Worm (Caenorhabditis elegans) whole organism, L4 larva: Measurements from ENCODE around the gene ehs-1.
"Not testable (repeated sequence)": the region's sequence is repeated elsewhere in the genome, so short reads cannot be mapped to it uniquely, and the experiment has no call there.

Experiments used
- F44E2.7 ChIP-seq: fragments of 200-800 bp; sonication (Bioruptor generic); IDR thresholded peaks from 2 replicates; pipeline ENCODE4 v2.1.2; 2022; ENCODE audit warnings: missing genetic modification characterization, missing compliant biosample characterization
- F49E8.2 ChIP-seq: sonication (generic microtip); optimal IDR thresholded peaks from 2 replicates; lab custom pipeline; 2016; ENCODE audit warnings: missing compliant biosample characterization, mild to moderate bottlenecking, missing genetic modification characterization, borderline replicate concordance
- R02D3.7 ChIP-seq: fragments of 150-350 bp; sonication (generic microtip); optimal IDR thresholded peaks from 3 replicates; lab custom pipeline; 2014; ENCODE audit warnings: missing biosample characterization, missing genetic modification characterization
- Y105C5A.15 ChIP-seq: fragments of 200-800 bp; sonication (Bioruptor generic); IDR thresholded peaks from 2 replicates; pipeline ENCODE4 v1.3.6; 2022; ENCODE audit warnings: missing genetic modification characterization, missing compliant biosample characterization
- Y48G9A.11 ChIP-seq: fragments of 200-800 bp; sonication (Bioruptor generic); IDR thresholded peaks from 2 replicates; pipeline ENCODE4 v1.3.6; 2022; ENCODE audit warnings: missing genetic modification reagents, missing genetic modification characterization, missing compliant biosample characterization
- ZK337.2 ChIP-seq: fragments of 200-800 bp; sonication (Bioruptor generic); IDR thresholded peaks from 2 replicates; pipeline ENCODE4 v1.3.6; 2022; ENCODE audit warnings: missing genetic modification reagents, missing genetic modification characterization, missing compliant biosample characterization
- ZK546.5 ChIP-seq, 2 experiments: sonication (generic microtip); optimal IDR thresholded peaks; 2 replicates each; lab custom pipeline; 2017; ENCODE audit warnings: missing biosample characterization in 2 of 2, missing genetic modification characterization in 2 of 2
- aha-1 ChIP-seq: fragments of 150-350 bp; peaks from one replicate; lab custom pipeline; 2014; ENCODE audit warnings: missing biosample characterization, missing genetic modification characterization
- attf-4 ChIP-seq: sonication (generic microtip); optimal IDR thresholded peaks from 3 replicates; lab custom pipeline; 2017; ENCODE audit warnings: missing biosample characterization, missing genetic modification characterization
- ces-1 ChIP-seq: fragments of 150-350 bp; sonication (generic microtip); optimal IDR thresholded peaks from 4 replicates; lab custom pipeline; 2014; ENCODE audit warnings: missing biosample characterization, missing genetic modification reagents, missing genetic modification characterization
- dmd-6 ChIP-seq: fragments of 200-800 bp; sonication (Bioruptor generic); IDR thresholded peaks from 2 replicates; pipeline ENCODE4 v1.3.6; 2022; ENCODE audit warnings: missing genetic modification reagents, missing genetic modification characterization, missing compliant biosample characterization
- dmd-8 ChIP-seq: fragments of 200-800 bp; sonication (Bioruptor generic); IDR thresholded peaks from 2 replicates; pipeline ENCODE4 v1.3.6; 2022; ENCODE audit warnings: missing genetic modification characterization, missing compliant biosample characterization
- dmd-9 ChIP-seq: fragments of 200-800 bp; sonication (Bioruptor generic); IDR thresholded peaks from 2 replicates; pipeline ENCODE4 v1.3.6; 2022; ENCODE audit warnings: missing genetic modification reagents, missing genetic modification characterization, missing compliant biosample characterization
- dpl-1 ChIP-seq: fragments of 150-350 bp; optimal IDR thresholded peaks from 2 replicates; lab custom pipeline; 2014; ENCODE audit warnings: missing biosample characterization, missing genetic modification reagents, missing genetic modification characterization
- dve-1 ChIP-seq: sonication (generic microtip); optimal IDR thresholded peaks from 2 replicates; lab custom pipeline; 2017; ENCODE audit warnings: antibody characterized with exemption, mild to moderate bottlenecking, missing genetic modification characterization, missing compliant biosample characterization; ENCODE audit not compliant: insufficient read depth
- egl-27 ChIP-seq: sonication (generic microtip); optimal IDR thresholded peaks from 3 replicates; lab custom pipeline; 2017; ENCODE audit warnings: missing biosample characterization, missing genetic modification reagents, missing genetic modification characterization
- egl-43 ChIP-seq: fragments of 200-800 bp; sonication (Bioruptor generic); IDR thresholded peaks from 2 replicates; pipeline ENCODE4 v1.3.6; 2022; ENCODE audit warnings: missing genetic modification reagents, missing genetic modification characterization, missing compliant biosample characterization
- fkh-10 ChIP-seq: fragments of 150-350 bp; optimal IDR thresholded peaks from 2 replicates; lab custom pipeline; 2014; ENCODE audit warnings: missing biosample characterization, missing genetic modification reagents, missing genetic modification characterization
- fos-1 ChIP-seq: fragments of 150-350 bp; optimal IDR thresholded peaks from 2 replicates; lab custom pipeline; 2014; ENCODE audit warnings: missing biosample characterization, missing genetic modification characterization
- hif-1 ChIP-seq, 2 experiments: sonication (generic microtip); optimal IDR thresholded peaks; 2 replicates each; lab custom pipeline; 2016 to 2017; ENCODE audit warnings: missing compliant biosample characterization in 2 of 2, missing genetic modification characterization in 2 of 2, missing genetic modification reagents in 2 of 2, missing genotype in 2 of 2, mild to moderate bottlenecking in 1 of 2
- hlh-30 ChIP-seq: sonication (generic microtip); optimal IDR thresholded peaks from 2 replicates; lab custom pipeline; 2017; ENCODE audit warnings: antibody characterized with exemption, mild to moderate bottlenecking, missing genetic modification characterization, missing compliant biosample characterization; ENCODE audit not compliant: insufficient read depth
- jun-1 ChIP-seq: fragments of 150-350 bp; optimal IDR thresholded peaks from 2 replicates; lab custom pipeline; 2014; ENCODE audit warnings: missing biosample characterization, missing genetic modification reagents, missing genetic modification characterization
- lim-7 ChIP-seq: fragments of 200-800 bp; sonication (Bioruptor generic); IDR thresholded peaks from 2 replicates; pipeline ENCODE4 v1.3.6; 2022; ENCODE audit warnings: missing genetic modification characterization, missing compliant biosample characterization
- lin-1 ChIP-seq: fragments of 200-800 bp; sonication (Bioruptor generic); IDR thresholded peaks from 2 replicates; pipeline ENCODE4 v1.3.6; 2022; ENCODE audit warnings: missing genetic modification reagents, missing genetic modification characterization, missing compliant biosample characterization
- lin-13 ChIP-seq: fragments of 150-350 bp; optimal IDR thresholded peaks from 2 replicates; lab custom pipeline; 2014; ENCODE audit warnings: missing biosample characterization, missing genetic modification reagents, missing genetic modification characterization
- lin-38 ChIP-seq: fragments of 200-800 bp; sonication (Bioruptor generic); IDR thresholded peaks from 2 replicates; pipeline ENCODE4 v1.3.6; 2022; ENCODE audit warnings: missing genetic modification reagents, missing genetic modification characterization, missing compliant biosample characterization
- lin-39 ChIP-seq: fragments of 150-350 bp; optimal IDR thresholded peaks from 2 replicates; lab custom pipeline; 2014; ENCODE audit warnings: missing biosample characterization, missing genetic modification reagents, missing genetic modification characterization
- lir-3 ChIP-seq: sonication (generic microtip); optimal IDR thresholded peaks from 2 replicates; lab custom pipeline; 2016; ENCODE audit warnings: mild to moderate bottlenecking, missing genetic modification characterization, missing compliant biosample characterization
- madf-9 ChIP-seq: fragments of 200-800 bp; sonication (Bioruptor generic); conservative IDR thresholded peaks from 2 replicates; pipeline ENCODE4 v1.3.6; 2022; ENCODE audit warnings: missing genetic modification reagents, missing genetic modification characterization, missing compliant biosample characterization
- mdt-29 ChIP-seq: fragments of 200-800 bp; sonication (Bioruptor generic); IDR thresholded peaks from 2 replicates; pipeline ENCODE4 v1.3.6; 2022; ENCODE audit warnings: missing genetic modification reagents, missing genetic modification characterization, missing compliant biosample characterization
- mes-2 ChIP-seq: sonication (generic microtip); optimal IDR thresholded peaks from 2 replicates; lab custom pipeline; 2016; ENCODE audit warnings: missing genotype, mild to moderate bottlenecking, missing genetic modification characterization, missing compliant biosample characterization; ENCODE audit not compliant: poor library complexity, severe bottlenecking
- mxl-2 ChIP-seq: fragments of 200-800 bp; sonication (Bioruptor generic); conservative IDR thresholded peaks from 2 replicates; pipeline ENCODE4 v1.3.6; 2022; ENCODE audit warnings: missing genetic modification reagents, missing genetic modification characterization, missing compliant biosample characterization
- nhr-237 ChIP-seq: sonication (generic microtip); optimal IDR thresholded peaks from 2 replicates; lab custom pipeline; 2017; ENCODE audit warnings: missing biosample characterization, missing genetic modification characterization
- nhr-25 ChIP-seq: sonication (generic microtip); optimal IDR thresholded peaks from 2 replicates; lab custom pipeline; 2017; ENCODE audit warnings: missing genetic modification characterization, mild to moderate bottlenecking, missing compliant biosample characterization, antibody characterized with exemption, moderate library complexity, borderline replicate concordance; ENCODE audit not compliant: insufficient read depth
- nhr-42 ChIP-seq: fragments of 200-800 bp; sonication (Bioruptor generic); IDR thresholded peaks from 2 replicates; pipeline ENCODE4 v1.3.6; 2022; ENCODE audit warnings: missing genetic modification characterization, missing compliant biosample characterization
- pha-4 ChIP-seq, 2 experiments: fragments of 150-350 bp in 1 of 2; fragments of 200-800 bp in 1 of 2; sonication (Bioruptor generic) in 1 of 2; IDR thresholded peaks in 1 of 2; optimal IDR thresholded peaks in 1 of 2; 2 replicates each; pipeline versions ENCODE4 v1.3.6 to Lab custom; 2014 to 2022; ENCODE audit warnings: missing genetic modification characterization in 2 of 2, missing genetic modification reagents in 2 of 2, missing biosample characterization in 1 of 2, missing compliant biosample characterization in 1 of 2
- php-3 ChIP-seq: fragments of 200-800 bp; sonication (Bioruptor generic); IDR thresholded peaks from 2 replicates; pipeline ENCODE4 v1.3.6; 2022; ENCODE audit warnings: missing genetic modification reagents, missing genetic modification characterization, missing compliant biosample characterization
- spr-3 ChIP-seq: fragments of 200-800 bp; sonication (Bioruptor generic); optimal IDR thresholded peaks from 2 replicates; lab custom pipeline; 2018; ENCODE audit warnings: mild to moderate bottlenecking, missing genetic modification characterization, missing compliant biosample characterization
- tra-1 ChIP-seq: fragments of 200-800 bp; sonication (Bioruptor generic); IDR thresholded peaks from 2 replicates; pipeline ENCODE4 v1.3.6; 2022; ENCODE audit warnings: missing genetic modification reagents, missing genetic modification characterization, missing compliant biosample characterization
- unc-130 ChIP-seq: sonication (generic microtip); optimal IDR thresholded peaks from 2 replicates; lab custom pipeline; 2016; ENCODE audit warnings: missing genetic modification reagents, missing genetic modification characterization, missing compliant biosample characterization
- vab-7 ChIP-seq: fragments of 200-800 bp; sonication (Bioruptor generic); IDR thresholded peaks from 2 replicates; pipeline ENCODE4 v1.3.6; 2022; ENCODE audit warnings: missing genetic modification reagents, missing genetic modification characterization, missing compliant biosample characterization
- zag-1 ChIP-seq: fragments of 150-350 bp; optimal IDR thresholded peaks from 2 replicates; lab custom pipeline; 2014; ENCODE audit warnings: missing biosample characterization, missing genetic modification characterization
- zfp-2 ChIP-seq: sonication (generic microtip); optimal IDR thresholded peaks from 2 replicates; lab custom pipeline; 2016; ENCODE audit warnings: mild to moderate bottlenecking, missing genetic modification characterization, missing compliant biosample characterization
- zip-2 ChIP-seq: fragments of 150-350 bp; optimal IDR thresholded peaks from 2 replicates; lab custom pipeline; 2014; ENCODE audit warnings: missing biosample characterization, missing genetic modification characterization

Gene ehs-1

DNA sequence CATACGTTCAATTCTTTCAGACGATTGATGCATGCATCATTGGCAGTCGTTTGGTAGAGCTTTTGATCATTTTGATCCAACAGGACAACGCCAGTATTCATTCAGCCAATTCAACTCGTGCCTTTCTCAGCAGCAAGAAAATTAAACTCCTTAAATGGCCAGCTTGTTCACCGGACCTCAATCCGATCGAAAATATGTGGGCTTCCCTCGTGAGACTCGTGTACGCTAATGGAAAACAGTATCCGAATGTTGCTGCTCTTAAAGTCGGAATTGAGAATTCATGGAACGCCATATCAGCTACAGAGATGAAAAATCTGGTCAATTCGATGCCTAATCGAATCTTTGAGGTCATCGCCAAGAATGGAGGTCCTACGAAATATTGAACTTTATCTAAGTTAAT is 5.1 kb upstream of the ehs-1 start, which contains the start of gene wago-5:
Gene wago-5 (minus strand): TSS at position 101 of the 400 bp plus-strand sequence.
- TF ChIP-seq dve-1 (tag; lab: Kevin White, UChicago); lin-1; hlh-30 (tag; lab: Kevin White, UChicago): not testable (repeated sequence)

- TF ChIP-seq lir-3 (tag; lab: Kevin White, UChicago) (no peak), nhr-25 (tag; lab: Kevin White, UChicago) (no peak), egl-27 (tag; lab: Kevin White, UChicago) (no peak), zag-1 (no peak), nhr-237 (tag; lab: Kevin White, UChicago) (no peak), php-3 (GFP tag; lab: Robert Waterston, UW) (no peak), mxl-2 (GFP tag; lab: Robert Waterston, UW) (no peak), lin-39 (tag; lab: Kevin White, UChicago) (no peak), mdt-29 (GFP tag; lab: Robert Waterston, UW) (no peak), lin-13 (GFP tag; lab: Kevin White, UChicago) (no peak), jun-1 (tag; lab: Kevin White, UChicago) (no peak), ZK546.5 (tag; optimal IDR thresholded peaks at IDR 0.05; lab: Kevin White, UChicago) (no peak), F49E8.2 (tag; lab: Kevin White, UChicago) (no peak), dve-1 (tag; lab: Kevin White, UChicago) (no peak), fos-1 (tag; lab: Kevin White, UChicago) (no peak)
These were observed 4.2 kb upstream of the ehs-1 start, which contains the start of gene ZK1248.20 for ce11 chrII:5816346-5816745. Gene ZK1248.20 (plus strand): TSS chrII:5816646.

DNA sequence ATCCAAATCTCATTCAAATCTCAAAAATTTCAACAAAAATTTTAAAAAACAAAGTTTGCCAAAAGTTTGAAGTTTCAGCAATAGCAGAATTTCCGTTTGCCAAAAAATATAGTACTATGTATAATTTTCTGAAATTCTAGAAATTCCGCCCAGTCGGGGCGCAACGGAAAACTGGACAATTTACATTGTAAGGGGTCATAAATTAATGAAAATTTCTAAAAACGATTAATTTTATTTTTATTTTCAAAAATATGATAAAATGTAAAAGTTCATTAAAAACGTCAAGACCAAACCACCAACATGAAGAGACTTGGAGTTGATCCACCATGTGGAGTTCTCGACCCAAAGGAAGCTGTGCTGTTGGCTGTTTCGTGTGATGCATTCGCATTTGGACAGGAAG is 2.2 kb upstream of the ehs-1 start, which contains the start of gene ZK1248.4:
Gene ZK1248.4 (plus strand): TSS at position 301 of the 400 bp plus-strand sequence.
- no peak for TF ChIP-seq fkh-10 (GFP tag; lab: Kevin White, UChicago)
- no peak for TF ChIP-seq dpl-1 (GFP tag; lab: Kevin White, UChicago)
- TF ChIP-seq spr-3 = no peak
- TF ChIP-seq zip-2 (tag; lab: Kevin White, UChicago) = no peak
- TF ChIP-seq attf-4 = no peak
- TF ChIP-seq zfp-2 = no peak
- TF ChIP-seq Y48G9A.11 = no peak
- TF ChIP-seq dmd-6 (GFP tag; lab: Robert Waterston, UW) = no peak
- no peak for TF ChIP-seq dmd-8 (GFP tag; lab: Robert Waterston, UW)
- no peak for TF ChIP-seq Y105C5A.15
- TF ChIP-seq F49E8.2 (tag; lab: Kevin White, UChicago) = no peak
- TF ChIP-seq egl-43 (GFP tag; lab: Robert Waterston, UW) = no peak

- TF ChIP-seq hif-1 (tag; optimal IDR thresholded peaks at IDR 0.05; lab: Kevin White, UChicago) (peak in 1 of 2 experiments; percentile 54), unc-130 (GFP tag; lab: Kevin White, UChicago) (peak; percentile 91), lim-7 (GFP tag; lab: Robert Waterston, UW) (no peak), tra-1 (GFP tag; lab: Robert Waterston, UW) (0 out of 2 replicates have a peak, but pooled peaks have one; percentile 21), vab-7 (GFP tag; lab: Robert Waterston, UW) (0 out of 2 replicates have a peak, but pooled peaks have one; percentile 23), dpl-1 (GFP tag; lab: Kevin White, UChicago) (peak; percentile 24), nhr-42 (GFP tag; lab: Robert Waterston, UW) (no peak), aha-1 (tag; lab: Kevin White, UChicago) (peak; percentile 30), lin-38 (GFP tag; lab: Robert Waterston, UW) (peak; percentile 90), mes-2 (tag; lab: Kevin White, UChicago) (peak; percentile 97), R02D3.7 (tag; lab: Kevin White, UChicago) (no peak), dmd-6 (GFP tag; lab: Robert Waterston, UW) (peak; percentile 34), ZK337.2 (GFP tag; lab: Robert Waterston, UW) (0 out of 2 replicates have a peak, but pooled peaks have one; percentile 62), dmd-9 (0 out of 2 replicates have a peak, but pooled peaks have one; percentile 40), mdt-29 (GFP tag; lab: Robert Waterston, UW) (no peak), pha-4 (GFP tag; IDR thresholded peaks at IDR 0.05; lab: Robert Waterston, UW) (no peak), pha-4 (tag; optimal IDR thresholded peaks at IDR 0.05; lab: Kevin White, UChicago) (no peak), madf-9 (GFP tag; lab: Robert Waterston, UW) (peak; percentile 47; the same call in 1 of the 2 replicates), F44E2.7 (GFP tag; lab: Robert Waterston, UW) (no peak), Y48G9A.11 (peak; percentile 25; the same call in 1 of the 2 replicates), ces-1 (no peak)
These were observed 857 bp upstream of the ehs-1 start for ce11 chrII:5819655-5820054.
